Fruit fly (Drosophila melanogaster) whole organism, embryonic: ENCODE measurements around the gene Mst89B.

Experiments
- ATbp ChIP-seq: fragments of 200-800 bp; sonication (Bioruptor generic); optimal IDR thresholded peaks from 2 replicates; lab custom pipeline; 2017; ENCODE audit warnings: missing biosample characterization, mild to moderate bottlenecking, missing genetic modification characterization, missing genetic modification reagents
- Adf1 ChIP-seq: fragments of 200-800 bp; sonication (Bioruptor generic); IDR thresholded peaks from 2 replicates; pipeline ENCODE4 v1.3.6; 2022; ENCODE audit warnings: missing biosample characterization, missing genetic modification characterization
- Atf3 ChIP-seq: fragments of 200-800 bp; sonication (Bioruptor generic); optimal IDR thresholded peaks from 3 replicates; lab custom pipeline; 2016; ENCODE audit warnings: missing biosample characterization, missing genetic modification characterization
- B-H2 ChIP-seq: fragments of 200-800 bp; sonication (Bioruptor generic); optimal IDR thresholded peaks from 2 replicates; lab custom pipeline; 2018; ENCODE audit warnings: missing biosample characterization, mild to moderate bottlenecking, missing genetic modification characterization
- CG11085 ChIP-seq: fragments of 200-800 bp; sonication (Bioruptor generic); IDR thresholded peaks from 2 replicates; pipeline ENCODE4 v1.3.6; 2022; ENCODE audit warnings: missing biosample characterization, missing genetic modification characterization
- CG11247 ChIP-seq: fragments of 200-800 bp; sonication (Bioruptor generic); IDR thresholded peaks from 2 replicates; pipeline ENCODE4 v1.3.6; 2022; ENCODE audit warnings: missing biosample characterization, missing genetic modification characterization
- CG12104 ChIP-seq: fragments of 200-800 bp; sonication (Bioruptor generic); optimal IDR thresholded peaks from 3 replicates; lab custom pipeline; 2016; ENCODE audit warnings: missing biosample characterization, missing genetic modification characterization
- CG13287 ChIP-seq: fragments of 200-800 bp; sonication (Bioruptor generic); IDR thresholded peaks from 2 replicates; pipeline ENCODE4 v1.3.6; 2022; ENCODE audit warnings: missing biosample characterization, missing genetic modification characterization; ENCODE audit not compliant: partially characterized antibody
- CG13424 ChIP-seq: fragments of 200-800 bp; sonication (Bioruptor generic); optimal IDR thresholded peaks from 2 replicates; lab custom pipeline; 2019; ENCODE audit warnings: missing biosample characterization, mild to moderate bottlenecking, missing genetic modification characterization, moderate library complexity
- CG14441 ChIP-seq: fragments of 200-800 bp; sonication (Bioruptor generic); IDR thresholded peaks from 2 replicates; pipeline ENCODE4 v1.3.6; 2022; ENCODE audit warnings: missing biosample characterization, missing genetic modification characterization
- CG1529 ChIP-seq: fragments of 200-800 bp; sonication (Bioruptor generic); optimal IDR thresholded peaks from 3 replicates; lab custom pipeline; 2018; ENCODE audit warnings: missing biosample characterization, missing genetic modification characterization
- CG18262 ChIP-seq: fragments of 200-800 bp; optimal IDR thresholded peaks from 3 replicates; lab custom pipeline; 2019; ENCODE audit warnings: missing biosample characterization, mild to moderate bottlenecking, missing genetic modification characterization, moderate library complexity
- CG2202 ChIP-seq: fragments of 200-800 bp; sonication (Bioruptor generic); optimal IDR thresholded peaks from 2 replicates; lab custom pipeline; 2018; ENCODE audit warnings: missing biosample characterization, mild to moderate bottlenecking, missing genetic modification characterization
- CG32772 ChIP-seq: fragments of 200-800 bp; sonication (Bioruptor generic); IDR thresholded peaks from 2 replicates; pipeline ENCODE4 v1.3.6; 2022; ENCODE audit warnings: missing biosample characterization, missing genetic modification characterization
- CG8478 ChIP-seq: fragments of >200 bp; optimal IDR thresholded peaks from 2 replicates; lab custom pipeline; 2018
- CG9437 ChIP-seq: fragments of 200-800 bp; sonication (Bioruptor generic); optimal IDR thresholded peaks from 2 replicates; lab custom pipeline; 2018; ENCODE audit warnings: missing biosample characterization, mild to moderate bottlenecking, missing genetic modification characterization
- CG9817 ChIP-seq: fragments of 200-800 bp; sonication (Bioruptor generic); optimal IDR thresholded peaks from 2 replicates; lab custom pipeline; 2018; ENCODE audit warnings: missing biosample characterization, mild to moderate bottlenecking, missing genetic modification characterization, moderate library complexity
- CTCF ChIP-seq: fragments of 200-800 bp; sonication (Bioruptor generic); optimal IDR thresholded peaks from 2 replicates; lab custom pipeline; 2017; ENCODE audit warnings: missing biosample characterization, mild to moderate bottlenecking, missing genetic modification characterization, moderate library complexity
- Dek ChIP-seq: fragments of 200-800 bp; sonication (Bioruptor generic); optimal IDR thresholded peaks from 3 replicates; lab custom pipeline; 2019; ENCODE audit warnings: missing biosample characterization, mild to moderate bottlenecking, missing genetic modification characterization, moderate library complexity
- Dfd ChIP-seq, 2 experiments: fragments of >200 bp; optimal IDR thresholded peaks; 2 replicates each; lab custom pipeline; 2017; ENCODE audit warnings: missing biosample characterization in 2 of 2, missing genetic modification characterization in 2 of 2
- Dp ChIP-seq: fragments of 200-800 bp; sonication (Bioruptor generic); optimal IDR thresholded peaks from 2 replicates; lab custom pipeline; 2018; ENCODE audit warnings: missing biosample characterization, mild to moderate bottlenecking, missing genetic modification characterization, moderate library complexity
- E2f1 ChIP-seq: fragments of 200-800 bp; sonication (Bioruptor generic); IDR thresholded peaks from 2 replicates; pipeline ENCODE4 v1.3.6; 2022; ENCODE audit warnings: missing biosample characterization, missing genetic modification characterization
- Ets97D ChIP-seq: fragments of 200-800 bp; sonication (Bioruptor generic); optimal IDR thresholded peaks from 3 replicates; lab custom pipeline; 2016; ENCODE audit warnings: missing biosample characterization, missing genetic modification characterization
- GATAe ChIP-seq: fragments of 200-800 bp; sonication (Bioruptor generic); conservative IDR thresholded peaks from 2 replicates; pipeline ENCODE4 v1.3.6; 2022; ENCODE audit warnings: missing biosample characterization, missing genetic modification characterization
- HHEX ChIP-seq: fragments of 200-800 bp; sonication (Bioruptor generic); optimal IDR thresholded peaks from 3 replicates; lab custom pipeline; 2017; ENCODE audit warnings: missing biosample characterization, mild to moderate bottlenecking, missing genetic modification characterization, missing genetic modification reagents
- HLH4C ChIP-seq: fragments of 200-800 bp; sonication (Bioruptor generic); IDR thresholded peaks from 3 replicates; pipeline ENCODE4 v1.3.6; 2022; ENCODE audit warnings: missing biosample characterization, missing genetic modification characterization; ENCODE audit not compliant: partially characterized antibody
- HmgD ChIP-seq: fragments of 200-800 bp; sonication (Bioruptor generic); optimal IDR thresholded peaks from 3 replicates; lab custom pipeline; 2016; ENCODE audit warnings: missing biosample characterization, missing genetic modification characterization
- Nf-YA ChIP-seq: fragments of 200-800 bp; sonication (Bioruptor generic); IDR thresholded peaks from 2 replicates; pipeline ENCODE4 v1.3.6; 2022; ENCODE audit warnings: missing biosample characterization, missing genetic modification characterization
- Ptx1 ChIP-seq: fragments of 200-800 bp; sonication (Bioruptor generic); IDR thresholded peaks from 2 replicates; pipeline ENCODE4 v1.3.6; 2022; ENCODE audit warnings: missing biosample characterization, missing genetic modification characterization
- Xrp1 ChIP-seq: fragments of 200-800 bp; sonication (Bioruptor generic); IDR thresholded peaks from 2 replicates; pipeline ENCODE4 v1.3.6; 2022; ENCODE audit warnings: missing biosample characterization, missing genetic modification characterization
- ac ChIP-seq: fragments of 200-800 bp; sonication (Bioruptor generic); optimal IDR thresholded peaks from 3 replicates; lab custom pipeline; 2017; ENCODE audit warnings: missing biosample characterization, mild to moderate bottlenecking, missing genetic modification characterization
- al ChIP-seq: fragments of 200-800 bp; sonication (Bioruptor generic); IDR thresholded peaks from 2 replicates; pipeline ENCODE4 v1.3.6; 2022; ENCODE audit warnings: missing biosample characterization, missing genetic modification characterization
- cas ChIP-seq: fragments of 200-800 bp; sonication (Bioruptor generic); IDR thresholded peaks from 2 replicates; pipeline ENCODE4 v1.3.6; 2022; ENCODE audit warnings: missing biosample characterization, missing genetic modification characterization
- cato ChIP-seq: fragments of 200-800 bp; sonication (Bioruptor generic); optimal IDR thresholded peaks from 2 replicates; lab custom pipeline; 2016; ENCODE audit warnings: missing biosample characterization, missing genetic modification characterization, borderline replicate concordance
- cg ChIP-seq: fragments of 200-800 bp; sonication (Bioruptor generic); optimal IDR thresholded peaks from 3 replicates; lab custom pipeline; 2019; ENCODE audit warnings: missing biosample characterization, mild to moderate bottlenecking, missing genetic modification characterization, moderate library complexity
- dysf ChIP-seq: fragments of 200-800 bp; sonication (Bioruptor generic); IDR thresholded peaks from 3 replicates; pipeline ENCODE4 v1.3.6; 2022; ENCODE audit warnings: missing biosample characterization, missing genetic modification characterization
- ems ChIP-seq: fragments of 200-800 bp; sonication (Bioruptor generic); optimal IDR thresholded peaks from 3 replicates; lab custom pipeline; 2016; ENCODE audit warnings: missing biosample characterization, missing genetic modification characterization
- eyg ChIP-seq: fragments of 200-800 bp; sonication (Bioruptor generic); optimal IDR thresholded peaks from 3 replicates; lab custom pipeline; 2016; ENCODE audit warnings: missing biosample characterization, missing genetic modification characterization
- grn ChIP-seq: fragments of 200-800 bp; sonication (Bioruptor generic); optimal IDR thresholded peaks from 3 replicates; lab custom pipeline; 2017; ENCODE audit warnings: missing biosample characterization, missing genetic modification characterization
- gsb ChIP-seq: fragments of 200-800 bp; sonication (Bioruptor generic); IDR thresholded peaks from 2 replicates; pipeline ENCODE4 v1.3.6; 2022; ENCODE audit warnings: missing biosample characterization, missing genetic modification characterization
- hb ChIP-seq: fragments of 200-800 bp; sonication (Bioruptor generic); IDR thresholded peaks from 3 replicates; pipeline ENCODE4 v1.3.6; 2022; ENCODE audit warnings: missing biosample characterization, missing genetic modification characterization; ENCODE audit not compliant: partially characterized antibody
- lmd ChIP-seq: fragments of 200-800 bp; sonication (Bioruptor generic); IDR thresholded peaks from 2 replicates; pipeline ENCODE4 v1.3.6; 2022; ENCODE audit warnings: missing biosample characterization, missing genetic modification characterization
- mam ChIP-seq: fragments of 200-800 bp; sonication (Bioruptor generic); optimal IDR thresholded peaks from 3 replicates; lab custom pipeline; 2016; ENCODE audit warnings: missing biosample characterization, missing genetic modification characterization
- pan ChIP-seq, 4 experiments: fragments of >200 bp in 3 of 4; fragments of 200-800 bp in 1 of 4; sonication (Bioruptor generic) in 1 of 4; optimal IDR thresholded peaks in 3 of 4; IDR thresholded peaks in 1 of 4; 2 replicates each; pipeline versions ENCODE4 v1.3.6 to Lab custom; 2017 to 2022; ENCODE audit warnings: missing biosample characterization in 2 of 4, missing genetic modification characterization in 2 of 4, mixed read lengths in 1 of 4
- pho ChIP-seq: fragments of 200-800 bp; sonication (Bioruptor generic); optimal IDR thresholded peaks from 2 replicates; lab custom pipeline; 2016; ENCODE audit warnings: missing biosample characterization, missing genetic modification characterization
- pzg ChIP-seq: fragments of 200-800 bp; sonication (Bioruptor generic); optimal IDR thresholded peaks from 3 replicates; lab custom pipeline; 2018; ENCODE audit warnings: missing biosample characterization, mild to moderate bottlenecking, missing genetic modification characterization, moderate library complexity
- ranshi ChIP-seq: fragments of 200-800 bp; sonication (Bioruptor generic); IDR thresholded peaks from 2 replicates; pipeline ENCODE4 v1.3.6; 2022; ENCODE audit warnings: missing biosample characterization, missing genetic modification characterization
- repo ChIP-seq: fragments of 200-800 bp; sonication (Bioruptor generic); optimal IDR thresholded peaks from 2 replicates; lab custom pipeline; 2016; ENCODE audit warnings: missing biosample characterization, missing genetic modification characterization
- slbo ChIP-seq: fragments of 200-800 bp; sonication (Bioruptor generic); IDR thresholded peaks from 2 replicates; pipeline ENCODE4 v1.3.6; 2022; ENCODE audit warnings: missing biosample characterization, missing genetic modification characterization
- sob ChIP-seq: fragments of 200-800 bp; sonication (Bioruptor generic); IDR thresholded peaks from 2 replicates; pipeline ENCODE4 v1.3.6; 2022; ENCODE audit warnings: missing biosample characterization, missing genetic modification characterization
- vfl ChIP-seq: fragments of 200-800 bp; sonication (Bioruptor generic); optimal IDR thresholded peaks from 2 replicates; lab custom pipeline; 2016; ENCODE audit warnings: missing biosample characterization, missing genetic modification characterization

Gene Mst89B

dm6 chr3R:16222300-16222903 lies 44.4 kb upstream of the Mst89B start (continued):
- TF ChIP-seq gsb (GFP tag; lab: Robert Waterston, UW) (peak; percentile 99), CG11085 (GFP tag; lab: Robert Waterston, UW) (peak; percentile 98), CG8478 (lab: Kevin White, UChicago) (peak; percentile 92), repo (GFP tag; lab: Kevin White, UChicago) (peak; percentile 99), CTCF (peak; percentile 77), CG14441 (GFP tag; lab: Robert Waterston, UW) (peak; percentile 100), pzg (GFP tag; lab: Kevin White, UChicago) (peak; percentile 48), pan (optimal IDR thresholded peaks at IDR 0.05; lab: Kevin White, UChicago) (no peak), pan (GFP tag; optimal IDR thresholded peaks at IDR 0.05 in 1 of 2, IDR thresholded peaks at IDR 0.05 in 1 of 2) (peak in 1 of 2 experiments; percentile 100), dysf (GFP tag; lab: Robert Waterston, UW) (peak; percentile 100), Atf3 (GFP tag; lab: Kevin White, UChicago) (peak; percentile 99), CG18262 (peak; percentile 96), Dp (peak; percentile 48), mam (GFP tag; lab: Kevin White, UChicago) (peak; percentile 99), E2f1 (GFP tag; lab: Robert Waterston, UW) (peak; percentile 100), cato (GFP tag; lab: Kevin White, UChicago) (peak; percentile 98), CG2202 (tag; lab: Kevin White, UChicago) (peak; percentile 98), cg (peak; percentile 99), Ptx1 (GFP tag; lab: Robert Waterston, UW) (peak; percentile 100), HLH4C (no peak; the same call in 1 of the 3 replicates), CG9437 (GFP tag; lab: Kevin White, UChicago) (peak; percentile 78), ac (GFP tag; lab: Kevin White, UChicago) (peak; percentile 92), Xrp1 (peak; percentile 100), pho (GFP tag; lab: Kevin White, UChicago) (peak; percentile 97), CG12104 (peak; percentile 94), cas (GFP tag; lab: Robert Waterston, UW) (peak; percentile 97), Ets97D (GFP tag; lab: Kevin White, UChicago) (peak; percentile 95), CG13287 (no peak), vfl (peak; percentile 99), ATbp (GFP tag; lab: Kevin White, UChicago) (peak; percentile 100), slbo (peak; percentile 99), hb (no peak), Dek (tag; lab: Kevin White, UChicago) (peak; percentile 99), Nf-YA (GFP tag; lab: Robert Waterston, UW) (peak; percentile 100), ems (peak; percentile 100), HHEX (peak; percentile 100), HmgD (GFP tag; lab: Kevin White, UChicago) (peak; percentile 100), CG11247 (peak; percentile 99), eyg (peak; percentile 99), CG13424 (peak; percentile 98), grn (peak; percentile 93), Adf1 (GFP tag; lab: Robert Waterston, UW) (peak; percentile 93), ranshi (peak; percentile 100), Dfd (GFP tag; optimal IDR thresholded peaks at IDR 0.05; lab: Kevin White, UChicago) (peak in 1 of 2 experiments; percentile 11), CG1529 (GFP tag; lab: Kevin White, UChicago) (peak; percentile 99), CG32772 (GFP tag; lab: Robert Waterston, UW) (peak; percentile 100), GATAe (GFP tag; lab: Robert Waterston, UW) (peak; percentile 98), lmd (GFP tag; lab: Robert Waterston, UW) (peak; percentile 100), sob (GFP tag; lab: Robert Waterston, UW) (peak; percentile 100), CG9817 (tag; lab: Kevin White, UChicago) (peak; percentile 99), al (GFP tag; lab: Robert Waterston, UW) (peak; percentile 98), B-H2 (peak; percentile 95)
